Fruit fly (Drosophila melanogaster) whole organism, larva: ENCODE data around the gene CG6753.

Experiments used
- noc ChIP-seq: fragments of 200-800 bp; sonication (Bioruptor generic); optimal IDR thresholded peaks from 3 replicates; lab custom pipeline; 2019; ENCODE audit warnings: missing biosample characterization, mild to moderate bottlenecking, missing genetic modification characterization, moderate library complexity

CG6753 gene

DNA sequence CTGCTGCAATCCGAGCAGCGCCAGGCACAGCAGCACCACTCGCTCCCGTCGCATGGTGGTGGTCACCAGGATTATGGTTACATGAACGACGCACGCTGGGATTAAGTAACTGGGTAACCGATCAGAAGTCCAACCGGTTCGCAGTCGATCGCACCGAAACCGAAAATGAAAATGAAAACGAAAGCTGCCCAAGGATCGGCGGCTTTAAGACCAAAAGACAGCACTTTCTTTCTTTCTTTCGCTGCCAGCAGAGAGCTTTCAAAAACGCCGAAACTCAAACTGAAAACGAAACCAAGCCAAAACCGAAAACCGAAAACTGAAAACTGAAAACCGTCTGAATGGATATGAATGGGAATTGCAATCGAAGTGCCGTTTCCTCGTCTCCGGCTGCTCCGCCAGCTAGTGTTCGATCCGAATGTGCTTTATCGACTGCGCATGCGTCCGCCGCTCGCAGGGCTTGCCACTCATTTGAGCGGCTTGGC, at the start of gene CG6753:
Gene CG6753, minus strand, starts transcription at position 432 of the 482 bp plus-strand sequence.
- no peak for TF ChIP-seq noc (tag; lab: Kevin White, UChicago)

DNA sequence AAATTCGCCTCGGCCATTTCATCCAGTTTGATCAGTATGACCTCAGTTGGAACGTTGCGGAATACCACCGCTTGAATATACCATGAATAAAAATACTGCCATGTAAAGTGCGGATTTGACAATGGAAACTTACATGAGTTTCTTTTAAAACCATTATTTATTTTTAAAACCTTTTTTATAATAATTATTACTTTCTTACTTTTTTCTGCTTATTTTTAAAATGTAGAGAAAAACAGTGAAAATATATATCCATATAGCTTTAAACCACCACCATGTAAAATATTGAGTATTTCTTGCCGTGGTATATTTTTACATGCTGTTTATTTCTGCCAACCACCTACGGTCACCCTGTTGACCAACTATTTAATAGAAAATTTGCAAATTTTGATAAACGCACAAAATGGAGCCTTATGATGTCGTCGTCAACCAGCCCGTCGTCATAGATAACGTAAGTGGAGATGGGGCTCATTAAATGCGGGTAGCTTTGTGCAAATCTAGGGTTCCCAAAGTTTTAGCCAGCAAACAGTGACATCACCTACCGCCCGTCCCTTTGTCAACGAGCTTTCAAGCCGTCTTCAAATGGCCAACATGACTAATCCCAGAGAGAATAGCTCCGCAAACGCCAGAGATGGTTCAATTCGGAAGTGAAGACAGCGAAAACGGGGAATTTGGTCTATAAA, 49.3 kb upstream of the CG6753 start, which contains the start of gene Arp1:
Gene Arp1, plus strand, starts transcription at position 322 of the 680 bp plus-strand sequence.
- no peak for TF ChIP-seq noc (tag; lab: Kevin White, UChicago)

DNA sequence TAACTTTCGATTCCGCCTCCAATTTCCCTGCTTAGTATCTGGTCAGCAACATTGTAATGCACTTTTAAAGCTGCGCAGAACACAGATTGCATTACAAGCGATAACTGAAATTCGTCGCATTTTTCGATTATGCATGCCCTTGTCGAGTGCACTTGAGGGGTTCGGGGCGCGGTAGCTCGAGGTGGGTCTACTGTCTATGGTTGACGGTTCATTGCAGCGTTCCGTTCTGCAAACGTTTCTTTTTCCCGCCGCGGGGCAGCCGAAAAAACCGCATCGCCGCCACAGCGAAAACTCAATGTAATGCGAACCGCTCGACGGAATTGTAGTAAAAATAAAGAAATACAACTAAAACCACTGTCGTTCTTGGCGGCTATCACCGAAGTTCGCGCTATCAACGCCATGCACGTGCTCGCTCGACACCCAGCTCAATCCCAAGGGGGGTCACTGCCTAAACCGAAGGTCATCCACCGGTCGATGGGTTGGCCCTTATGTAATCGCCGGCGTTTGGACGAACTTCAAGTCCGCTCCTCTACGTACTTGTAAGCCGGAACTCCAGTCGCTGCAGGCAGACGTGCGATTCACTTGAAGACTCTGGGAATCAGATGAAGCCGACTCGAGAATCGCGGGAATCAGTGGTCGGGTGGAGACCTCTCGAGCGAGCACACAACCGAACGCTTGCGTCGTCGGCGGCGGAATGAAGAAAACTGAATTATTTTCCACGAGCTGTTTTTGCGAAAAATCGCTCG, 46.6 kb upstream of the CG6753 start, which contains the start of gene kar:
Gene kar, minus strand, starts transcription at position 696 of the 746 bp plus-strand sequence.
- TF ChIP-seq noc (tag; lab: Kevin White, UChicago): no peak

DNA sequence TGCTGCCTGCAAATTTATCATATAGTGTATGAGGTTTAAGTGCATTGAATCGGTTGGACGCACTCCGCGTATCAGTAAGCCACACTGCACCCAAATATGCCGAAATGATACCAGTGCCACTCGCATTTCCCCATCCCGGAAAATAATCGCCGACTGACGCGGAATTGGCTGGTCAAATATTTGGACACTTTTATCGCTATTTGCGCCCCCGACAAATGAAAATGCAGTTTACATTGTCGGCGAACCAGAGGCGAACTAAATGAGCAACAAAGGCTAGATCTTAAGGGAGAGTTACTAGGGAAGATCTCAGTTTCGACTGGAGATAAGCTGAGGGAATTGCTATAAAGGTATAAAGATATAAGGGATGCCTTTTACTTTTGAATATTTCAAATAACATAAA, 45.8 kb upstream of the CG6753 start:
- no peak for TF ChIP-seq noc (tag; lab: Kevin White, UChicago)

DNA sequence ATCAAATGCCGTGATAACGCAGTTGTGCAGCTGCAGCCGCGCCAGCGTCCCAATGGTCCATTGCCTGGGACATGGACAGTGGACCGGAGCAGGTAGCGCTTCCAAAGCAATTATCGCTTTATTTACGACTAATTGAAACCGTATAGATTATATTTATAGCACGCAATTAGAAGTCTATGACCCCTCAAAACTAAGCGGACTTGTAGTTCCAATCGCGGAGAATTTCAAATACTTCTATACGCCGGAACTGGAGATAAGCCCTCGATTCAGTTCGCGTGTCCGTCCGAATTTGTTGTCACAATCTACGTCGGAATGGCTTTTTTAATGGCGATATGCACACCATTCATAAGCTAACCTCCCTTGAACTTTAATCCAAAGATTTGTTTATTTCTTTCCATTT, 43.0 kb upstream of the CG6753 start:
- TF ChIP-seq noc (tag; lab: Kevin White, UChicago): peak; percentile 41

DNA sequence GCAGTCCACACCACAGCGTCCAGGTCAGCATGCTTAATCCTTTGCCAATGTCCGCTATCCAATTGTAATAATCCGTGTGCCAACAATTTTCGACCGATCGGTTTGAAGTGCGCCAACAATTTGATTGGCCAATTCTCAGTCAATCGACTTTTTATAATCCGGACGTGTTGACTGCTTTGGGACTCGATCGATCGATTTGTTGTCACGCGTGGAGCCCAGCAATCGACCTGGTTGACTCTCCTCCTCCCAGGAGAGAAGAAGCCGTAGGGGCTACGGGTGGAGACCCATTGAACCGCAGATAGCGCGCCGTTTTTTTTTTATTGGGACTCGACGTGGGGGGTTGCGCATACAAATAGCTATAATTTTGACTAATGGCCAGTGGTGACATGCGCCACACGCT, 39.0 kb upstream of the CG6753 start, which contains the start of gene Cyp313a4:
Gene Cyp313a4, minus strand, starts transcription at position 101 of the 400 bp plus-strand sequence.
- TF ChIP-seq noc (tag; lab: Kevin White, UChicago): no peak

DNA sequence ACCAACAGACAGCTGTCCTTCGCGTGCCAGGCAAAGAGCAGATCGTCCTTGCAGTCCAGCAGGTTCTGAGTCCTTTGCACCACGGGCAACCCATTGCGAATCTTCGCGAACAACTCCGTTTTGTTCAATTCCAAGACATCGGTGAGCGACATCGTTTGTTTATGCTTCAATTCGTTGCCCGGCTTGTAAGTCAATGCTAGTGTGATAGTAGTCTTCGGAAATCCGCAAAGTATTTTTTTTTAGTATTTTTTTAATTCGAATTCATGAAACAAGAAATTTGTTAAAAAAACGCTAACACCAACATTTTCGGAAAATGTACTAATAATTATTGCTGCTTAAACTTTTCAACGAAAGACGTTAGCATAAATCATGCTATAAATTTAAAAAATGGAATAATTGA, 36.6 kb upstream of the CG6753 start, which contains the start of gene mbo:
Gene mbo, minus strand, starts transcription at position 203 of the 400 bp plus-strand sequence.
- TF ChIP-seq noc (tag; lab: Kevin White, UChicago): no peak

DNA sequence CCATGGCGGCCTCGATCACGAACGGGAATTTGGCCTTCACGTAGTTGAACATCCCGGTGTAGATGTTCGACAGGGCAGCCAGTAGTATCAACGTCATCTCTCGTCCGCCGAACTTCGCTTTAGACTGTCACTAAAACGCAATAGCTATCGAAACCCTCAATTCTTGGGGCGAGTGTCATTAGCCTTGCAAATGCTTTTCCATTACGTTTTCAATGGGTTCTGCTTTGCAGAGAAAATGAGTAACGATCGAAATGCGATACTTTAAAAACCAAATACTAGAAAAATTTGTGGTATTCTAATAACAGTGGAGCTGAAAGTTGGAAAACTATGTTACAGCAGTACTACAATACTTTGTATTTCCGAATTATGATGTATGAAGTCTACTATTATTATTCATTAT, 33.9 kb upstream of the CG6753 start, which contains the start of gene CG43630:
Gene CG43630, minus strand, starts transcription at position 101 of the 400 bp plus-strand sequence.
- no peak for TF ChIP-seq noc (tag; lab: Kevin White, UChicago)

DNA sequence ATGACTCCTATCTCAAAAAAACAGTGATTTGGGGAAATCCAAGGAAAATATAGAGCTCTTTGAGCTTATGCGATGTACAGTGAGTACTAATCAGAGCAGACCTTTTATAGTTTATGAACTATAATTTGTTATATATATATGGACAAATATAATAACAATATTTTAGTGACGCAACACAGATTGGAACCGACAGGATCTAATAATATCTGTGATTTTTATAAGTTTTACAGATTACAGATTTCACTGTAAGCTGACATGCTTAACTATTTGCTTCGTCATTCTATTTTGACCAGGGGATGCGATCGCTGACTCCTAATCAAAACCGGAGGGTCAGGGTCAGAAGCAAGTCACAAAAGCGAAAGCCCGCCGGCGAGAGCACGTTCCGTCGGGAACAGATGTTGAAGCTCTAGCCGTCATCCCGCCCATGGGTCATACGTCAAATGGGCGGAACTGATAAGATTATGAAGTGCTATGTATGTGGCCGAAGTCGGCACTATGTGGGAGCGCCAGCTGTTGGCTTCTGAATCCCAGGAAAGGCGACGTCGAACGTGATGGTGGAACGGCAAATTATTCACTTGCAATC, 31.9 kb upstream of the CG6753 start, which contains the start of gene Gnmt:
Gene Gnmt, plus strand, starts transcription at position 568 of the 583 bp plus-strand sequence.
- TF ChIP-seq noc (tag; lab: Kevin White, UChicago): peak; percentile 88

DNA sequence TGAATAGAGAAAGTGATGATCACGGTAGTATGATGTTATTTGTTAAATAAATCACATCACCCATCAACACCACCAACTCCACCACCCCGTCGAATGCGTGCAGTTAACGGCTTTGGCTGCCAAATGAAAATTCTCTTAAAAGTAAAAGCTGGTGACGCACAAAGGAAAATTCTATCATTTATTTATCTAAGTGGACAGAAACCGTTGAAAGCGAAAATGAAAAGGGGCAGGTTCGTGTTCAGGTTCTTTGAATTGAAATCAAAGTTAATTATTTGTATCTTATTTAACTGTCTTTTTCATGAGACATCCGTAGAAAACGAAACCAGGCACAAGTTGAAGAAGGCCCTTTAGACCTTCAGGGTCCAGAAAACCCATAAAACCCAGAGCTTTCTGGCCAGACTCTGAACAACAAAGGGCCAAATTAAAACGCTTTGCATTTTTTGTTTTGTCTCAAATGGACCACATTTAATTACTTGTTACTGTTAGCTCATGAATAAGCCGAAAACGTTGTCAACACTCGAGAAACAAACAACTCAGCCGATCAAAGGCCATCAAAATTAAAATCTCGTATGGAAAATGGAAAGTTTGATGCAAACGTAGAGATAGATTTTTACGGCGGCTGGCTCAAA, 24.0 kb upstream of the CG6753 start:
- TF ChIP-seq noc (tag; lab: Kevin White, UChicago): no peak

DNA sequence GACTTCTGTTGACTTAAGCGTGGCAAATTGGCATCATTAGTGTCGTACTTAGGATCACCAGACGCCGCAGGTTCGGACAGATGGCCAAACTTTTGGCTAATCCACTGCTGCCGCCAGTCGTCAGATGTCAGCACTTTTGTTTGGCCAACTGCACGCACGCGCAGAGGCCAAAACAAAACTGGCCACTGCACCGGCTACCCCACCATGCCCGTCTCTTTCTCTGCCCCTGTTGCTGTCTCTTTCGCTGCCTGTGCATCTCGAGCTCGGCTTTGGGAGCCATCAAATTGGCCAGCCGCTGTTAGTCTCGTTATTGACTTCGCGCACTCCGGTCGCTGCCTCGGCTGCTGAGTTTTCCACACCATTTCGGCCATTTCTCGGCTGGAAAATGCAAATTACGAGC, 20.2 kb upstream of the CG6753 start, which contains the start of gene CG14395:
Gene CG14395, plus strand, starts transcription at position 301 of the 400 bp plus-strand sequence.
- no peak for TF ChIP-seq noc (tag; lab: Kevin White, UChicago)

DNA sequence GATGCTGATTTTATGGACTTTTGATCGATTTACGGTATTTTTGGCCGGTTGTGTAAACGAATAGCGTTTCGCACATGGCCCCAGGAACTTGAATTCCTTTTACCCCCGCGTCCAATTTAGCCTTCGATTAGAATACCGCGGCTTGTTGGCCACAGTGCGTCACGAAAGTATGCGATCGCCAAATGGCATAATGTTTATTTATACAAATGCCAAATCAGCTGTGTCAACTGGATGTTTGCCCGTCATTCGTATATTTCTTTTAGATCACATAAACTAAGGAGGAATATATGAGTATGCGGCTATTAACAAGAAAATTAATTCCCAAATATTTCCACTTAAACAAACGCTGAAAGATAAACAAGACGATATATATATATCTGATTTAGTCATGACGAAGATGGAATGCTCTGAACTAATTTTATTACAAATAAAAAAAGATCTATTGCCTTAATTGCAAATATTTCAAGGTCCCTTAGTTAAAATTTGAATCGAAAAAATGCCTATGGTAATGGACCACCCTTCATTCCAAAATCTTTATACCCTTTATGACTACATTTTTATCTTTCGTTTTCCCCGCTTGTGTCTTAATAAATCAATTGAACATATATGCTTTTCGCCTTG, 14.8 kb upstream of the CG6753 start:
- TF ChIP-seq noc (tag; lab: Kevin White, UChicago): peak; percentile 9

DNA sequence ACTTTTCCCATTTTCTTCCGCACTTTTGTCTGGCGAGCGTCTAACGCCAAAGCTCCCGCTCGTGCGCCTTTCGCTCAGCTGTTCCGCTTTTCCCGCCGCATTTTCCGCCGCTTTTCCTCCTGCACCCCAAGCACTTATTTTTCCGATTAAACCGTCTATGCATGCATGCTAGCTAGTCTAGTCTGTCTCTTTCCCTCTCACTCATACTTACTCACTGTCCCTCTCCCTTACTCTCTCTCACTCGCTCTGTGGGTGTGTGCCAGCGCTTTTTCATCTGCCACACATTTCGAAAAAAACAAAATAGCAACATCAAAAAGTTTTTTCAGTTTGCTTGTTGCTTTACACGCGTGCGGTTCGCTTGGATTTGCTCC, 12.0 kb upstream of the CG6753 start, which contains the start of gene CG6225:
Gene CG6225, plus strand, starts transcription at position 325 of the 371 bp plus-strand sequence.
- no peak for TF ChIP-seq noc (tag; lab: Kevin White, UChicago)

DNA sequence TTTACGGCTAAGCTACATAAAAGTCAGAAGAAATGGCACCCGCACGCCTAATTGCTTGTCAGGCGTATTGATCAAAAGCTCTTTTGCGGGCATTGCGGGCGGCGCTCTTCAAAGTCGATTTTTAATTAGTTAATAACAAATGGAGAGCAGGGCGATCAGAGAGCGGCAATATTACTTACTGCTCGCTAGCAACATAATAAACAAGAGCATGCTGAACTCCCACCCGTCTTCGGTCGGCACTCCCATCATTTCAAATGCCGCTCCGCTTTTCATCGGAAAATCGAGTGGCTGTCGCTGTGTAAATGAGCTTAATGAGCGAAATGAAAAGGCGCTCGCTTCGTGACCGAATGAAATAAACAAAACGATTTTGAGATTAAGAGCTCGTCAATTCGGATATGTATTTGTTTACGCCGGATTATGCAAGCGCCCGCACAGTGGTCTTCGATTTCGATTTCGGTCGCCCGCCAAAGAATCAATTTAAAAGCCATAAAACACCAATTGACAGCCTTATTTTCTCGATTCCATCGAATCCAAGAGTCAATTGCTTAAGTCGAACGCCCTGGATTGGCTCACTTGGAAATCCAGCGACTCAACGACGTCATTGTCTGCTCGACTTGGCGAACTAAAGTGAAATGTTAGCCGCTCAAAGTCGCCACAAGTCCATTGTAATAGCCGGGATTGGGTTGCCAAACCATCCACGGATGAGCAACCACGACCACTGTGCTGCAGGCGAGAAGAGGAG, 11.4 kb upstream of the CG6753 start:
- TF ChIP-seq noc (tag; lab: Kevin White, UChicago): peak; percentile 67
